Worm (Caenorhabditis elegans) whole organism, L1 larva: ENCODE data around the gene C49F8.14.

Experiments used
- ama-1 ChIP-seq: fragments of 150-350 bp; optimal IDR thresholded peaks from 2 replicates; lab custom pipeline; 2014
- fkh-10 ChIP-seq: sonication (generic microtip); optimal IDR thresholded peaks from 2 replicates; lab custom pipeline; 2017; ENCODE audit warnings: missing biosample characterization, missing genetic modification reagents, missing genetic modification characterization
- nhr-12 ChIP-seq: sonication (generic microtip); optimal IDR thresholded peaks from 2 replicates; lab custom pipeline; 2017; ENCODE audit warnings: missing biosample characterization, missing genetic modification characterization
- nhr-71 ChIP-seq: sonication (generic microtip); optimal IDR thresholded peaks from 2 replicates; lab custom pipeline; 2016; ENCODE audit warnings: mild to moderate bottlenecking, missing genetic modification characterization, moderate library complexity, missing compliant biosample characterization
- nhr-76 ChIP-seq: sonication (generic microtip); optimal IDR thresholded peaks from 2 replicates; lab custom pipeline; 2017; ENCODE audit warnings: missing biosample characterization, missing genetic modification characterization
- unc-30 ChIP-seq: sonication (generic microtip); optimal IDR thresholded peaks from 2 replicates; lab custom pipeline; 2017; ENCODE audit warnings: missing biosample characterization, missing genetic modification characterization
- unc-62 ChIP-seq: fragments of 150-350 bp; optimal IDR thresholded peaks from 2 replicates; lab custom pipeline; 2014; ENCODE audit warnings: missing biosample characterization, missing genetic modification reagents, missing genetic modification characterization
- zag-1 ChIP-seq: fragments of 150-350 bp; optimal IDR thresholded peaks from 2 replicates; lab custom pipeline; 2014; ENCODE audit warnings: missing biosample characterization, missing genetic modification characterization

DNA sequence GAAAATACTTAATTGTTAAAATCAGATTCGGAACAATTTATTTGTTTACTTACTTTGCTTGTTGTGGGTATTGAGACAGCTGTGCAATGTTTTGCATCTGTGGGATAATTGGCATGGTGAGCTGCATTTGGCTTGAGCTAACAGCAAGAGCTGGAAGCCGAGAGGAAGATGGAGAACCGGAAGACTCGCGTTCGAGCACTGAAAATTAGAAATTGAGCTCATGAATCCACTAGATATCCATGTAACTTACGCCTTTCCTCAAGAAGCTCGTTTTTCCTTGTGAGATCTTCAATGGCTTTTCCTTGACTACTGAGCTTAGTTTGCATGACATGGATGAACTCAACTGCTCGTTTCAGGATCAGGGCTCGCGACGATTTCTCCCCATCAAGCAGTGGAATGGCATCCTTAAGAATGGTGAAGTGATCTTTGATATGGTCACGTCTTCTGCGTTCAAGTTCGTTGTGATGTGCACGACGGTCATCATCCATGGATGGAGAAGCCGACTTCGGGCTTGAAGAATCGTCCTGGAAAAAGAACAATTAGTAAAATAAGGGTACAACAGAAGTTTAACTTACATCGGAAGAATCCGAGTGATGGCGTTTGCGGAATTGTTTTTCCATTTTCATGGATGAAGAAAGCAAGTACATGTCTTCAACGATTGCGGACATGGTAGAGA, 26.5 kb downstream of the C49F8.14 start:
- TF ChIP-seq unc-30 (tag; lab: Kevin White, UChicago), result no peak
- no peak for TF ChIP-seq ama-1 (lab: Kevin White, UChicago)
- no peak for TF ChIP-seq zag-1 (tag; lab: Kevin White, UChicago)
- no peak for TF ChIP-seq fkh-10
- TF ChIP-seq nhr-71, result no peak
- TF ChIP-seq nhr-76 (tag; lab: Kevin White, UChicago), result no peak
- no peak for TF ChIP-seq nhr-12 (tag; lab: Kevin White, UChicago)
- no peak for TF ChIP-seq unc-62
